Fruit fly (Drosophila melanogaster) whole organism, embryonic: ENCODE data around the gene CG14440.

Experiments
- Atf-2 ChIP-seq: fragments of 200-800 bp; sonication (Bioruptor generic); optimal IDR thresholded peaks from 2 replicates; lab custom pipeline; 2016; ENCODE audit warnings: missing biosample characterization, missing genetic modification characterization
- CG11085 ChIP-seq: fragments of 200-800 bp; sonication (Bioruptor generic); IDR thresholded peaks from 2 replicates; pipeline ENCODE4 v1.3.6; 2022; ENCODE audit warnings: missing biosample characterization, missing genetic modification characterization
- CG11247 ChIP-seq: fragments of 200-800 bp; sonication (Bioruptor generic); IDR thresholded peaks from 2 replicates; pipeline ENCODE4 v1.3.6; 2022; ENCODE audit warnings: missing biosample characterization, missing genetic modification characterization
- CG11560 ChIP-seq: fragments of 200-800 bp; sonication (Bioruptor generic); IDR thresholded peaks from 3 replicates; pipeline ENCODE4 v1.3.6; 2022; ENCODE audit warnings: missing biosample characterization, missing genetic modification characterization
- CG12299 ChIP-seq: fragments of 200-800 bp; sonication (Bioruptor generic); optimal IDR thresholded peaks from 2 replicates; lab custom pipeline; 2018; ENCODE audit warnings: missing biosample characterization, mild to moderate bottlenecking, missing genetic modification characterization
- CG12942 ChIP-seq: fragments of 200-800 bp; sonication (Bioruptor generic); optimal IDR thresholded peaks from 3 replicates; lab custom pipeline; 2016; ENCODE audit warnings: missing biosample characterization, missing genetic modification characterization
- CG14965 ChIP-seq: fragments of 200-800 bp; sonication (Bioruptor generic); optimal IDR thresholded peaks from 2 replicates; lab custom pipeline; 2016; ENCODE audit warnings: missing biosample characterization, missing genetic modification characterization, borderline replicate concordance
- CG18619 ChIP-seq: fragments of 200-800 bp; sonication (Bioruptor generic); optimal IDR thresholded peaks from 3 replicates; lab custom pipeline; 2017; ENCODE audit warnings: missing biosample characterization, mild to moderate bottlenecking, missing genetic modification characterization
- CG2129 ChIP-seq: fragments of 200-800 bp; sonication (Bioruptor generic); IDR thresholded peaks from 2 replicates; pipeline ENCODE4 v1.3.6; 2022; ENCODE audit warnings: missing biosample characterization, missing genetic modification characterization; ENCODE audit not compliant: partially characterized antibody
- CG31365 ChIP-seq: fragments of 200-800 bp; sonication (Bioruptor generic); optimal IDR thresholded peaks from 2 replicates; lab custom pipeline; 2018; ENCODE audit warnings: missing biosample characterization, mild to moderate bottlenecking, missing genetic modification characterization
- CG31441 ChIP-seq: fragments of 200-800 bp; sonication (Bioruptor generic); IDR thresholded peaks from 2 replicates; pipeline ENCODE4 v1.3.6; 2022; ENCODE audit warnings: missing biosample characterization, missing genetic modification characterization
- CG3163 ChIP-seq: fragments of 200-800 bp; sonication (Bioruptor generic); optimal IDR thresholded peaks from 3 replicates; lab custom pipeline; 2016; ENCODE audit warnings: missing biosample characterization, missing genetic modification characterization
- CG34422 ChIP-seq: fragments of 200-800 bp; sonication (Bioruptor generic); IDR thresholded peaks from 3 replicates; pipeline ENCODE4 v1.3.6; 2022; ENCODE audit warnings: missing biosample characterization, missing genetic modification characterization
- CG4820 ChIP-seq: fragments of 200-800 bp; sonication (Bioruptor generic); optimal IDR thresholded peaks from 3 replicates; lab custom pipeline; 2016; ENCODE audit warnings: missing biosample characterization, missing genetic modification characterization
- CG6254 ChIP-seq: fragments of 200-800 bp; sonication (Bioruptor generic); optimal IDR thresholded peaks from 3 replicates; lab custom pipeline; 2017; ENCODE audit warnings: mild to moderate bottlenecking, missing biosample characterization, missing genetic modification reagents, missing genetic modification characterization
- CG7372 ChIP-seq: fragments of 200-800 bp; sonication (Bioruptor generic); IDR thresholded peaks from 2 replicates; pipeline ENCODE4 v1.3.6; 2022; ENCODE audit warnings: missing biosample characterization, missing genetic modification characterization
- CkIIα-i1 ChIP-seq: fragments of 200-800 bp; sonication (Bioruptor generic); IDR thresholded peaks from 2 replicates; pipeline ENCODE4 v1.3.6; 2022; ENCODE audit warnings: missing biosample characterization, missing genetic modification characterization
- Dref ChIP-seq: fragments of 200-800 bp; sonication (Bioruptor generic); IDR thresholded peaks from 2 replicates; pipeline ENCODE4 v1.3.6; 2022; ENCODE audit warnings: missing biosample characterization, missing genetic modification characterization
- E2f2 ChIP-seq: fragments of 200-800 bp; sonication (Bioruptor generic); IDR thresholded peaks from 2 replicates; pipeline ENCODE4 v1.3.6; 2022; ENCODE audit warnings: missing biosample characterization, missing genetic modification characterization
- HmgZ ChIP-seq: fragments of 200-800 bp; sonication (Bioruptor generic); optimal IDR thresholded peaks from 2 replicates; lab custom pipeline; 2018; ENCODE audit warnings: missing biosample characterization, mild to moderate bottlenecking, missing genetic modification characterization
- Hr78 ChIP-seq, 2 experiments: fragments of 200-800 bp in 1 of 2; fragments of >200 bp in 1 of 2; sonication (Bioruptor generic) in 1 of 2; optimal IDR thresholded peaks; 2 replicates each; lab custom pipeline; 2017 to 2019; ENCODE audit warnings: missing biosample characterization in 2 of 2, missing genetic modification characterization in 2 of 2, mild to moderate bottlenecking in 1 of 2, moderate library complexity in 1 of 2
- Mrtf ChIP-seq: fragments of 200-800 bp; sonication (Bioruptor generic); IDR thresholded peaks from 3 replicates; pipeline ENCODE4 v1.3.6; 2022; ENCODE audit warnings: missing biosample characterization, missing genetic modification characterization
- PHDP ChIP-seq: fragments of 200-800 bp; sonication (Bioruptor generic); optimal IDR thresholded peaks from 3 replicates; lab custom pipeline; 2018; ENCODE audit warnings: missing biosample characterization, mild to moderate bottlenecking, missing genetic modification characterization, moderate library complexity
- Taf1 ChIP-seq: fragments of 200-800 bp; sonication (Bioruptor generic); IDR thresholded peaks from 2 replicates; pipeline ENCODE4 v1.3.6; 2022; ENCODE audit warnings: missing biosample characterization, missing genetic modification characterization
- Xrp1 ChIP-seq: fragments of 200-800 bp; sonication (Bioruptor generic); IDR thresholded peaks from 2 replicates; pipeline ENCODE4 v1.3.6; 2022; ENCODE audit warnings: missing biosample characterization, missing genetic modification characterization
- ap ChIP-seq: fragments of 200-800 bp; sonication (Bioruptor generic); IDR thresholded peaks from 2 replicates; pipeline ENCODE4 v1.3.6; 2022; ENCODE audit warnings: missing biosample characterization, missing genetic modification characterization
- bab2 ChIP-seq: fragments of 200-800 bp; sonication (Bioruptor generic); optimal IDR thresholded peaks from 2 replicates; lab custom pipeline; 2016; ENCODE audit warnings: missing biosample characterization, missing genetic modification characterization
- bbx ChIP-seq: fragments of 200-800 bp; sonication (Bioruptor generic); IDR thresholded peaks from 2 replicates; pipeline ENCODE4 v1.3.6; 2022; ENCODE audit warnings: missing biosample characterization, missing genetic modification characterization; ENCODE audit not compliant: partially characterized antibody
- cas ChIP-seq: fragments of 200-800 bp; sonication (Bioruptor generic); IDR thresholded peaks from 2 replicates; pipeline ENCODE4 v1.3.6; 2022; ENCODE audit warnings: missing biosample characterization, missing genetic modification characterization
- crc ChIP-seq: fragments of 200-800 bp; sonication (Bioruptor generic); optimal IDR thresholded peaks from 2 replicates; lab custom pipeline; 2016; ENCODE audit warnings: missing biosample characterization, missing genetic modification characterization
- dan ChIP-seq: fragments of 200-800 bp; sonication (Bioruptor generic); IDR thresholded peaks from 2 replicates; pipeline ENCODE4 v1.3.6; 2022; ENCODE audit warnings: missing biosample characterization, missing genetic modification characterization
- disco-r ChIP-seq: fragments of 200-800 bp; sonication (Bioruptor generic); optimal IDR thresholded peaks from 2 replicates; lab custom pipeline; 2016; ENCODE audit warnings: missing biosample characterization, missing genetic modification characterization
- en ChIP-seq: fragments of 200-800 bp; sonication (Bioruptor generic); optimal IDR thresholded peaks from 2 replicates; lab custom pipeline; 2016; ENCODE audit warnings: missing biosample characterization, missing genetic modification characterization
- exex ChIP-seq: fragments of 200-800 bp; sonication (Bioruptor generic); optimal IDR thresholded peaks from 4 replicates; lab custom pipeline; 2018; ENCODE audit warnings: missing biosample characterization, mild to moderate bottlenecking, missing genetic modification characterization, moderate library complexity
- fd102C ChIP-seq: fragments of 200-800 bp; sonication (Bioruptor generic); optimal IDR thresholded peaks from 2 replicates; lab custom pipeline; 2018; ENCODE audit warnings: missing biosample characterization, mild to moderate bottlenecking, missing genetic modification characterization, moderate library complexity
- fd96Cb ChIP-seq: fragments of 200-800 bp; sonication (Bioruptor generic); optimal IDR thresholded peaks from 2 replicates; lab custom pipeline; 2018; ENCODE audit warnings: missing biosample characterization, mild to moderate bottlenecking, missing genetic modification characterization, moderate library complexity
- gro ChIP-seq: fragments of 200-800 bp; sonication (Bioruptor generic); optimal IDR thresholded peaks from 2 replicates; lab custom pipeline; 2016; ENCODE audit warnings: missing biosample characterization, missing genetic modification characterization
- ham ChIP-seq: fragments of 200-800 bp; sonication (Bioruptor generic); IDR thresholded peaks from 2 replicates; pipeline ENCODE4 v1.3.6; 2022; ENCODE audit warnings: missing biosample characterization, missing genetic modification characterization
- her ChIP-seq: fragments of 200-800 bp; sonication (Bioruptor generic); optimal IDR thresholded peaks from 2 replicates; lab custom pipeline; 2016; ENCODE audit warnings: missing biosample characterization, missing genetic modification characterization
- hth ChIP-seq: fragments of >200 bp; optimal IDR thresholded peaks from 2 replicates; lab custom pipeline; 2017; ENCODE audit warnings: inconsistent platforms
- pho ChIP-seq: fragments of 200-800 bp; sonication (Bioruptor generic); optimal IDR thresholded peaks from 2 replicates; lab custom pipeline; 2016; ENCODE audit warnings: missing biosample characterization, missing genetic modification characterization
- phol ChIP-seq: fragments of 200-800 bp; sonication (Bioruptor generic); optimal IDR thresholded peaks from 3 replicates; lab custom pipeline; 2018; ENCODE audit warnings: missing biosample characterization, mild to moderate bottlenecking, missing genetic modification characterization, moderate library complexity
- prd ChIP-seq, 3 experiments: fragments of >200 bp in 2 of 3; fragments of 200-800 bp in 1 of 3; sonication (Bioruptor generic) in 1 of 3; optimal IDR thresholded peaks in 2 of 3; IDR thresholded peaks in 1 of 3; 2 replicates in 2 of 3; 3 replicates in 1 of 3; pipeline versions ENCODE4 v1.3.6 to Lab custom; 2017 to 2022; ENCODE audit warnings: missing biosample characterization in 1 of 3, missing genetic modification characterization in 1 of 3
- sd ChIP-seq: fragments of 200-800 bp; sonication (Bioruptor generic); optimal IDR thresholded peaks from 3 replicates; lab custom pipeline; 2018; ENCODE audit warnings: missing biosample characterization, mild to moderate bottlenecking, missing genetic modification characterization, moderate library complexity
- seq ChIP-seq: fragments of 200-800 bp; sonication (Bioruptor generic); IDR thresholded peaks from 2 replicates; pipeline ENCODE4 v1.3.6; 2022; ENCODE audit warnings: missing biosample characterization, missing genetic modification characterization
- sima ChIP-seq: fragments of 200-800 bp; sonication (Bioruptor generic); optimal IDR thresholded peaks from 2 replicates; lab custom pipeline; 2016; ENCODE audit warnings: missing biosample characterization, missing genetic modification characterization
- so ChIP-seq: fragments of 200-800 bp; sonication (Bioruptor generic); IDR thresholded peaks from 3 replicates; pipeline ENCODE4 v1.3.6; 2022; ENCODE audit warnings: missing biosample characterization, missing genetic modification characterization
- tup ChIP-seq: fragments of 200-800 bp; sonication (Bioruptor generic); optimal IDR thresholded peaks from 2 replicates; lab custom pipeline; 2016; ENCODE audit warnings: missing biosample characterization, mild to moderate bottlenecking, missing genetic modification characterization, moderate library complexity
- zen ChIP-seq: fragments of 200-800 bp; sonication (Bioruptor generic); optimal IDR thresholded peaks from 3 replicates; lab custom pipeline; 2018; ENCODE audit warnings: missing biosample characterization, mild to moderate bottlenecking, missing genetic modification characterization, moderate library complexity
- zf30C ChIP-seq: fragments of 200-800 bp; sonication (Bioruptor generic); optimal IDR thresholded peaks from 3 replicates; lab custom pipeline; 2018; ENCODE audit warnings: missing biosample characterization, mild to moderate bottlenecking, missing genetic modification characterization
- zfh2 ChIP-seq: fragments of 200-800 bp; sonication (Bioruptor generic); optimal IDR thresholded peaks from 2 replicates; lab custom pipeline; 2016; ENCODE audit warnings: missing biosample characterization, missing genetic modification characterization

Gene CG14440

dm6 chrX:6677826-6678489 lies 20.4 kb downstream of the CG14440 start, which contains the start of gene Fum1 (continued):
- no peak for TF ChIP-seq CG6254 (GFP tag; lab: Kevin White, UChicago)
- peak; percentile 25 for TF ChIP-seq CG12299
- no peak for TF ChIP-seq CG31441 (GFP tag; lab: Robert Waterston, UW)
- TF ChIP-seq fd96Cb (tag; lab: Kevin White, UChicago), result no peak
- TF ChIP-seq dan (GFP tag; lab: Robert Waterston, UW), result no peak
- TF ChIP-seq CkIIα-i1 (GFP tag; lab: Robert Waterston, UW), result no peak
- no peak for TF ChIP-seq disco-r (GFP tag; lab: Kevin White, UChicago)
- TF ChIP-seq hth (lab: Kevin White, UChicago), result no peak
- no peak for TF ChIP-seq prd (optimal IDR thresholded peaks at IDR 0.05; lab: Kevin White, UChicago)
- TF ChIP-seq prd (GFP tag; IDR thresholded peaks at IDR 0.05; lab: Robert Waterston, UW), result no peak
- TF ChIP-seq E2f2 (GFP tag; lab: Robert Waterston, UW), result peak; percentile 67
- TF ChIP-seq cas, result no peak
- TF ChIP-seq CG11085 (GFP tag; lab: Robert Waterston, UW), result no peak
- TF ChIP-seq PHDP, result peak; percentile 19
- no peak for TF ChIP-seq tup (GFP tag; lab: Kevin White, UChicago)
- no peak for TF ChIP-seq ham (GFP tag; lab: Robert Waterston, UW)
- TF ChIP-seq CG12942 (GFP tag; lab: Kevin White, UChicago), result no peak
- no peak for TF ChIP-seq Hr78 (GFP tag; optimal IDR thresholded peaks at IDR 0.05; lab: Kevin White, UChicago)
- peak; percentile 40 for TF ChIP-seq HmgZ (tag; lab: Kevin White, UChicago)
- TF ChIP-seq CG14965 (GFP tag; lab: Kevin White, UChicago), result no peak
- TF ChIP-seq seq, result no peak
- no peak for TF ChIP-seq zf30C
- TF ChIP-seq her (GFP tag; lab: Kevin White, UChicago), result peak; percentile 28
- TF ChIP-seq CG18619 (GFP tag; lab: Kevin White, UChicago), result no peak
- TF ChIP-seq pho (GFP tag; lab: Kevin White, UChicago), result peak; percentile 35
- TF ChIP-seq zen, result no peak
- no peak for TF ChIP-seq bab2 (GFP tag; lab: Kevin White, UChicago)
- no peak for TF ChIP-seq CG11247 (GFP tag; lab: Robert Waterston, UW)
- TF ChIP-seq exex (tag; lab: Kevin White, UChicago), result no peak
- TF ChIP-seq bbx (GFP tag; lab: Robert Waterston, UW), result peak; percentile 84
- TF ChIP-seq so (GFP tag; lab: Robert Waterston, UW), result no peak
- no peak for TF ChIP-seq CG4820 (GFP tag; lab: Kevin White, UChicago)
- TF ChIP-seq phol (tag; lab: Kevin White, UChicago), result peak; percentile 34
- no peak for TF ChIP-seq CG7372 (GFP tag; lab: Robert Waterston, UW)
- no peak for TF ChIP-seq crc (GFP tag; lab: Kevin White, UChicago)
- TF ChIP-seq Dref (GFP tag; lab: Robert Waterston, UW), result peak; percentile 74
- peak; percentile 45 for TF ChIP-seq zfh2 (GFP tag; lab: Kevin White, UChicago)
- TF ChIP-seq fd102C (GFP tag; lab: Kevin White, UChicago), result no peak
- TF ChIP-seq Mrtf (GFP tag; lab: Robert Waterston, UW), result no peak
- TF ChIP-seq CG3163 (GFP tag; lab: Kevin White, UChicago), result no peak
- TF ChIP-seq CG31365 (tag; lab: Kevin White, UChicago), result no peak
- peak; percentile 73 for TF ChIP-seq CG2129
- 0 out of 3 replicates have a peak, but pooled peaks have one; percentile 11 for TF ChIP-seq CG11560 (tag; lab: Robert Waterston, UW)
- TF ChIP-seq en (GFP tag; lab: Kevin White, UChicago), result no peak
- TF ChIP-seq gro (GFP tag; lab: Kevin White, UChicago), result peak; percentile 53
- no peak for TF ChIP-seq CG34422
- no peak for TF ChIP-seq ap
- no peak for TF ChIP-seq Xrp1 (GFP tag; lab: Robert Waterston, UW)
- no peak for TF ChIP-seq Atf-2
- TF ChIP-seq Taf1 (GFP tag; lab: Robert Waterston, UW), result no peak
- TF ChIP-seq sd (tag; lab: Kevin White, UChicago), result no peak
- no peak for TF ChIP-seq sima (GFP tag; lab: Kevin White, UChicago)
